Fruit fly (Drosophila melanogaster) whole organism, embryonic: ENCODE data around the gene CG46313.
A peak's percentile ranks its signal among the peaks of the same experiment; 100 is the strongest.

Source experiments
- BEAF-32 ChIP-seq: fragments of 200-800 bp; sonication (Bioruptor generic); optimal IDR thresholded peaks from 3 replicates; lab custom pipeline; 2017; ENCODE audit warnings: missing biosample characterization, missing genetic modification characterization, mild to moderate bottlenecking, moderate library complexity, missing genetic modification reagents
- Bdp1 ChIP-seq: fragments of 200-800 bp; sonication (Bioruptor generic); optimal IDR thresholded peaks from 3 replicates; lab custom pipeline; 2016; ENCODE audit warnings: missing biosample characterization, missing genetic modification characterization
- Bgb ChIP-seq: fragments of 200-800 bp; sonication (Bioruptor generic); IDR thresholded peaks from 2 replicates; pipeline ENCODE4 v1.3.6; 2022; ENCODE audit warnings: missing biosample characterization, missing genetic modification characterization; ENCODE audit not compliant: partially characterized antibody
- Bteb2 ChIP-seq: fragments of 200-800 bp; sonication (Bioruptor generic); optimal IDR thresholded peaks from 2 replicates; lab custom pipeline; 2016; ENCODE audit warnings: missing biosample characterization, missing genetic modification characterization
- CG10462 ChIP-seq: fragments of 200-800 bp; sonication (Bioruptor generic); optimal IDR thresholded peaks from 2 replicates; lab custom pipeline; 2016; ENCODE audit warnings: missing biosample characterization, missing genetic modification characterization
- CG10543 ChIP-seq: fragments of 200-800 bp; sonication (Bioruptor generic); optimal IDR thresholded peaks from 3 replicates; lab custom pipeline; 2017; ENCODE audit warnings: missing biosample characterization, mild to moderate bottlenecking, missing genetic modification characterization, moderate library complexity
- CG14441 ChIP-seq: fragments of 200-800 bp; sonication (Bioruptor generic); IDR thresholded peaks from 2 replicates; pipeline ENCODE4 v1.3.6; 2022; ENCODE audit warnings: missing biosample characterization, missing genetic modification characterization
- CG14860 ChIP-seq: fragments of 200-800 bp; sonication (Bioruptor generic); IDR thresholded peaks from 3 replicates; pipeline ENCODE4 v1.3.6; 2022; ENCODE audit warnings: missing biosample characterization, missing genetic modification characterization; ENCODE audit not compliant: partially characterized antibody
- CG14965 ChIP-seq: fragments of 200-800 bp; sonication (Bioruptor generic); optimal IDR thresholded peaks from 2 replicates; lab custom pipeline; 2016; ENCODE audit warnings: missing biosample characterization, missing genetic modification characterization, borderline replicate concordance
- CG1832 ChIP-seq: fragments of 200-800 bp; sonication (Bioruptor generic); optimal IDR thresholded peaks from 2 replicates; lab custom pipeline; 2017; ENCODE audit warnings: missing biosample characterization, mild to moderate bottlenecking, missing genetic modification characterization, inconsistent platforms
- CG2202 ChIP-seq: fragments of 200-800 bp; sonication (Bioruptor generic); optimal IDR thresholded peaks from 2 replicates; lab custom pipeline; 2018; ENCODE audit warnings: missing biosample characterization, mild to moderate bottlenecking, missing genetic modification characterization
- CG7357 ChIP-seq: fragments of 200-800 bp; sonication (Bioruptor generic); IDR thresholded peaks from 3 replicates; pipeline ENCODE4 v1.3.6; 2022; ENCODE audit warnings: missing biosample characterization, missing genetic modification characterization
- CG8924 ChIP-seq: fragments of 200-800 bp; optimal IDR thresholded peaks from 3 replicates; lab custom pipeline; 2019; ENCODE audit warnings: missing biosample characterization, mild to moderate bottlenecking, missing genetic modification characterization, moderate library complexity
- CG8944 ChIP-seq: fragments of 200-800 bp; sonication (Bioruptor generic); optimal IDR thresholded peaks from 3 replicates; lab custom pipeline; 2016; ENCODE audit warnings: missing biosample characterization, missing genetic modification characterization
- CG9609 ChIP-seq: fragments of 200-800 bp; sonication (Bioruptor generic); optimal IDR thresholded peaks from 3 replicates; lab custom pipeline; 2016; ENCODE audit warnings: missing biosample characterization, missing genetic modification characterization
- CG9932 ChIP-seq: fragments of 200-800 bp; sonication (Bioruptor generic); IDR thresholded peaks from 2 replicates; pipeline ENCODE4 v1.3.6; 2022; ENCODE audit warnings: missing biosample characterization, missing genetic modification characterization
- CkIIα-i1 ChIP-seq: fragments of 200-800 bp; sonication (Bioruptor generic); IDR thresholded peaks from 2 replicates; pipeline ENCODE4 v1.3.6; 2022; ENCODE audit warnings: missing biosample characterization, missing genetic modification characterization
- CoRest ChIP-seq: fragments of 200-800 bp; sonication (Bioruptor generic); optimal IDR thresholded peaks from 3 replicates; lab custom pipeline; 2018; ENCODE audit warnings: missing biosample characterization, mild to moderate bottlenecking, missing genetic modification characterization, moderate library complexity
- Dfd ChIP-seq, 2 experiments: fragments of >200 bp; optimal IDR thresholded peaks; 2 replicates each; lab custom pipeline; 2017; ENCODE audit warnings: missing biosample characterization in 2 of 2, missing genetic modification characterization in 2 of 2
- Dip3 ChIP-seq: fragments of 200-800 bp; sonication (Bioruptor generic); optimal IDR thresholded peaks from 3 replicates; lab custom pipeline; 2016; ENCODE audit warnings: missing biosample characterization, missing genetic modification characterization
- Doc2 ChIP-seq: fragments of 200-800 bp; sonication (Bioruptor generic); IDR thresholded peaks from 2 replicates; pipeline ENCODE4 v1.3.6; 2022; ENCODE audit warnings: missing biosample characterization, missing genetic modification characterization
- E2f1 ChIP-seq: fragments of 200-800 bp; sonication (Bioruptor generic); IDR thresholded peaks from 2 replicates; pipeline ENCODE4 v1.3.6; 2022; ENCODE audit warnings: missing biosample characterization, missing genetic modification characterization
- Eip74EF ChIP-seq, 2 experiments: fragments of 200-800 bp in 1 of 2; fragments of >200 bp in 1 of 2; sonication (Bioruptor generic) in 1 of 2; optimal IDR thresholded peaks; 2 replicates each; lab custom pipeline; 2017 to 2019; ENCODE audit warnings: missing biosample characterization in 2 of 2, missing genetic modification characterization in 2 of 2, mild to moderate bottlenecking in 1 of 2, moderate library complexity in 1 of 2
- H2.0 ChIP-seq: fragments of 200-800 bp; sonication (Bioruptor generic); IDR thresholded peaks from 2 replicates; pipeline ENCODE4 v1.3.6; 2022; ENCODE audit warnings: missing biosample characterization, missing genetic modification characterization
- HHEX ChIP-seq: fragments of 200-800 bp; sonication (Bioruptor generic); optimal IDR thresholded peaks from 3 replicates; lab custom pipeline; 2017; ENCODE audit warnings: missing biosample characterization, mild to moderate bottlenecking, missing genetic modification characterization, missing genetic modification reagents
- Hr78 ChIP-seq, 2 experiments: fragments of 200-800 bp in 1 of 2; fragments of >200 bp in 1 of 2; sonication (Bioruptor generic) in 1 of 2; optimal IDR thresholded peaks; 2 replicates each; lab custom pipeline; 2017 to 2019; ENCODE audit warnings: missing biosample characterization in 2 of 2, missing genetic modification characterization in 2 of 2, mild to moderate bottlenecking in 1 of 2, moderate library complexity in 1 of 2
- Lpt ChIP-seq: fragments of >200 bp; optimal IDR thresholded peaks from 2 replicates; lab custom pipeline; 2018; ENCODE audit warnings: missing biosample characterization, missing genetic modification characterization
- Max ChIP-seq: fragments of 200-800 bp; sonication (Bioruptor generic); optimal IDR thresholded peaks from 2 replicates; lab custom pipeline; 2016; ENCODE audit warnings: missing biosample characterization, mild to moderate bottlenecking, missing genetic modification characterization
- PHDP ChIP-seq: fragments of 200-800 bp; sonication (Bioruptor generic); optimal IDR thresholded peaks from 3 replicates; lab custom pipeline; 2018; ENCODE audit warnings: missing biosample characterization, mild to moderate bottlenecking, missing genetic modification characterization, moderate library complexity
- Ssrp ChIP-seq: fragments of 200-800 bp; sonication (Bioruptor generic); optimal IDR thresholded peaks from 2 replicates; lab custom pipeline; 2018; ENCODE audit warnings: missing biosample characterization, mild to moderate bottlenecking, missing genetic modification characterization, moderate library complexity
- Tbp ChIP-seq: fragments of >200 bp; optimal IDR thresholded peaks from 2 replicates; lab custom pipeline; 2018; ENCODE audit warnings: missing biosample characterization, missing genetic modification characterization
- ab ChIP-seq: fragments of 200-800 bp; sonication (Bioruptor generic); optimal IDR thresholded peaks from 2 replicates; lab custom pipeline; 2016; ENCODE audit warnings: missing biosample characterization, missing genetic modification characterization
- abd-A ChIP-seq: fragments of 200-800 bp; sonication (Bioruptor generic); optimal IDR thresholded peaks from 3 replicates; lab custom pipeline; 2019; ENCODE audit warnings: missing biosample characterization, mild to moderate bottlenecking, missing genetic modification characterization, moderate library complexity
- ara ChIP-seq: fragments of 200-800 bp; sonication (Bioruptor generic); IDR thresholded peaks from 2 replicates; pipeline ENCODE4 v1.3.6; 2022; ENCODE audit warnings: missing biosample characterization, missing genetic modification characterization
- btn ChIP-seq: fragments of 200-800 bp; sonication (Bioruptor generic); optimal IDR thresholded peaks from 2 replicates; lab custom pipeline; 2016; ENCODE audit warnings: missing biosample characterization, missing genetic modification characterization
- cas ChIP-seq: fragments of 200-800 bp; sonication (Bioruptor generic); IDR thresholded peaks from 2 replicates; pipeline ENCODE4 v1.3.6; 2022; ENCODE audit warnings: missing biosample characterization, missing genetic modification characterization
- dimm ChIP-seq: fragments of 200-800 bp; sonication (Bioruptor generic); IDR thresholded peaks from 2 replicates; pipeline ENCODE4 v1.3.6; 2022; ENCODE audit warnings: missing biosample characterization, missing genetic modification characterization
- gcm ChIP-seq: fragments of 200-800 bp; sonication (Bioruptor generic); optimal IDR thresholded peaks from 2 replicates; lab custom pipeline; 2019; ENCODE audit warnings: missing biosample characterization, mild to moderate bottlenecking, missing genetic modification characterization, moderate library complexity
- grau ChIP-seq: fragments of 200-800 bp; optimal IDR thresholded peaks from 3 replicates; lab custom pipeline; 2019; ENCODE audit warnings: missing biosample characterization, mild to moderate bottlenecking, missing genetic modification characterization, moderate library complexity
- grn ChIP-seq: fragments of 200-800 bp; sonication (Bioruptor generic); optimal IDR thresholded peaks from 3 replicates; lab custom pipeline; 2017; ENCODE audit warnings: missing biosample characterization, missing genetic modification characterization
- hb ChIP-seq: fragments of 200-800 bp; sonication (Bioruptor generic); IDR thresholded peaks from 3 replicates; pipeline ENCODE4 v1.3.6; 2022; ENCODE audit warnings: missing biosample characterization, missing genetic modification characterization; ENCODE audit not compliant: partially characterized antibody
- jigr1 ChIP-seq: fragments of 200-800 bp; sonication (Bioruptor generic); IDR thresholded peaks from 3 replicates; pipeline ENCODE4 v1.3.6; 2022; ENCODE audit warnings: missing biosample characterization, missing genetic modification characterization
- oc ChIP-seq: fragments of 200-800 bp; sonication (Bioruptor generic); optimal IDR thresholded peaks from 2 replicates; lab custom pipeline; 2018; ENCODE audit warnings: missing biosample characterization, mild to moderate bottlenecking, missing genetic modification characterization, moderate library complexity
- schlank ChIP-seq: fragments of 200-800 bp; sonication (Bioruptor generic); optimal IDR thresholded peaks from 2 replicates; lab custom pipeline; 2018; ENCODE audit warnings: missing biosample characterization, mild to moderate bottlenecking, missing genetic modification characterization
- sens-2 ChIP-seq: fragments of 200-800 bp; sonication (Bioruptor generic); IDR thresholded peaks from 2 replicates; pipeline ENCODE4 v1.3.6; 2022; ENCODE audit warnings: missing biosample characterization, missing genetic modification characterization
- slp2 ChIP-seq: fragments of 200-800 bp; sonication (Bioruptor generic); optimal IDR thresholded peaks from 2 replicates; lab custom pipeline; 2016; ENCODE audit warnings: missing biosample characterization, missing genetic modification characterization
- sna ChIP-seq: fragments of 200-800 bp; sonication (Bioruptor generic); IDR thresholded peaks from 2 replicates; pipeline ENCODE4 v1.3.6; 2022; ENCODE audit warnings: missing biosample characterization, missing genetic modification characterization; ENCODE audit not compliant: partially characterized antibody
- tio ChIP-seq: fragments of 200-800 bp; sonication (Bioruptor generic); optimal IDR thresholded peaks from 2 replicates; lab custom pipeline; 2017; ENCODE audit warnings: missing biosample characterization, missing genetic modification characterization, inconsistent platforms
- vnd ChIP-seq: fragments of 200-800 bp; sonication (Bioruptor generic); IDR thresholded peaks from 3 replicates; pipeline ENCODE4 v1.3.6; 2022; ENCODE audit warnings: missing biosample characterization, missing genetic modification characterization; ENCODE audit not compliant: partially characterized antibody
- zen ChIP-seq: fragments of 200-800 bp; sonication (Bioruptor generic); optimal IDR thresholded peaks from 3 replicates; lab custom pipeline; 2018; ENCODE audit warnings: missing biosample characterization, mild to moderate bottlenecking, missing genetic modification characterization, moderate library complexity

Gene CG46313

DNA sequence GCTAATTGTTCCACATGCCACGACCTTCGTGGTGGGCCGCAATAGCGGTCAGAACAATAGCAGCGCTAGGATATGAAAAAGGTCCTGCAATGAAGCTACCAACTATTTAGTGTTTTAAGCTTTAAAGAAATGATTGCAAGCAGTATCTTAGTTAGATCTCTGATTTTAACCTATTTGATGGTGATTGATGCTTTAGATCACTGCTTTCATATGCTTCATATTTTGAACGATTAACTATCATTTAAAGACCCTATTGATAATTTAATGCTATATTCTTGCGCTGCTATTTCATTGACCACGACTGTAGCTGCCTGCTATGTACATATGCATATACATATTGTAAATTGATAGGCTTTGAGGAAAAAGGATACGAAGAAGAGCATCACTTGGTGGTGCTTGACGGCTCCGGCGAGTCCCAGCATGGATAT is 14.6 kb upstream of the CG46313 start (continued):
- no peak for TF ChIP-seq vnd (GFP tag; lab: Robert Waterston, UW)
- peak; percentile 46 for TF ChIP-seq gcm (GFP tag; lab: Kevin White, UChicago)
- TF ChIP-seq HHEX (GFP tag; lab: Kevin White, UChicago) = peak; percentile 58
- no peak for TF ChIP-seq sens-2 (GFP tag; lab: Robert Waterston, UW)
- TF ChIP-seq Doc2 (GFP tag; lab: Robert Waterston, UW) = no peak
- TF ChIP-seq Hr78 (GFP tag; optimal IDR thresholded peaks at IDR 0.05; lab: Kevin White, UChicago) = peak in 1 of 2 experiments; percentile 25
- TF ChIP-seq CG8944 (GFP tag; lab: Kevin White, UChicago) = peak; percentile 52
- TF ChIP-seq dimm (GFP tag; lab: Robert Waterston, UW) = no peak
- peak; percentile 41 for TF ChIP-seq Dip3 (GFP tag; lab: Kevin White, UChicago)
- peak; percentile 30; the same call in 1 of the 2 replicates for TF ChIP-seq E2f1 (GFP tag; lab: Robert Waterston, UW)
- TF ChIP-seq CG14860 = 0 out of 3 replicates have a peak, but pooled peaks have one; percentile 0
- TF ChIP-seq CG10462 = no peak
- no peak for TF ChIP-seq schlank (tag; lab: Kevin White, UChicago)
- no peak for TF ChIP-seq Dfd (GFP tag; optimal IDR thresholded peaks at IDR 0.05; lab: Kevin White, UChicago)
- TF ChIP-seq PHDP (tag; lab: Kevin White, UChicago) = peak; percentile 42
- peak; percentile 87 for TF ChIP-seq zen
- TF ChIP-seq CG14441 (GFP tag; lab: Robert Waterston, UW) = peak; percentile 38
- TF ChIP-seq jigr1 = no peak
- TF ChIP-seq oc = no peak
- TF ChIP-seq BEAF-32 = no peak
- TF ChIP-seq cas (GFP tag; lab: Robert Waterston, UW) = no peak
- TF ChIP-seq CG9932 (GFP tag; lab: Robert Waterston, UW) = peak; percentile 18
- no peak for TF ChIP-seq CG2202
- TF ChIP-seq CoRest (tag; lab: Kevin White, UChicago) = peak; percentile 53
- no peak for TF ChIP-seq CG1832 (GFP tag; lab: Kevin White, UChicago)
- no peak for TF ChIP-seq Bteb2 (GFP tag; lab: Kevin White, UChicago)
- peak; percentile 45 for TF ChIP-seq tio (GFP tag; lab: Kevin White, UChicago)
- TF ChIP-seq Lpt = no peak
- no peak for TF ChIP-seq H2.0 (GFP tag; lab: Robert Waterston, UW)
- no peak for TF ChIP-seq ab
- no peak for TF ChIP-seq Bgb (GFP tag; lab: Robert Waterston, UW)
- no peak for TF ChIP-seq Bdp1 (GFP tag; lab: Kevin White, UChicago)
- no peak for TF ChIP-seq CkIIα-i1 (GFP tag; lab: Robert Waterston, UW)
- TF ChIP-seq Max (GFP tag; lab: Kevin White, UChicago) = peak; percentile 74
- TF ChIP-seq CG7357 (GFP tag; lab: Robert Waterston, UW) = peak; percentile 58; the same call in 1 of the 3 replicates
- TF ChIP-seq ara (GFP tag; lab: Robert Waterston, UW) = no peak
- no peak for TF ChIP-seq slp2 (GFP tag; lab: Kevin White, UChicago)
- no peak for TF ChIP-seq grn
- peak; percentile 11 for TF ChIP-seq CG9609 (GFP tag; lab: Kevin White, UChicago)
- peak; percentile 27 for TF ChIP-seq CG14965 (GFP tag; lab: Kevin White, UChicago)
- no peak for TF ChIP-seq hb (GFP tag; lab: Robert Waterston, UW)
- TF ChIP-seq btn = peak; percentile 56
- TF ChIP-seq CG8924 (tag; lab: Kevin White, UChicago) = peak; percentile 79
- peak in 1 of 2 experiments; percentile 68 for TF ChIP-seq Eip74EF (GFP tag; optimal IDR thresholded peaks at IDR 0.05; lab: Kevin White, UChicago)
- no peak for TF ChIP-seq Ssrp (tag; lab: Kevin White, UChicago)
- TF ChIP-seq CG10543 (GFP tag; lab: Kevin White, UChicago) = peak; percentile 48
- TF ChIP-seq sna (GFP tag; lab: Robert Waterston, UW) = no peak
- no peak for TF ChIP-seq abd-A (tag; lab: Kevin White, UChicago)
- no peak for TF ChIP-seq Tbp (GFP tag; lab: Kevin White, UChicago)
- peak; percentile 59 for TF ChIP-seq grau
